Fruit fly (Drosophila melanogaster): ENCODE measurements around the gene Whamy.
A peak's percentile ranks its signal among the peaks of the same experiment; 100 is the strongest.

The Whamy gene

DNA sequence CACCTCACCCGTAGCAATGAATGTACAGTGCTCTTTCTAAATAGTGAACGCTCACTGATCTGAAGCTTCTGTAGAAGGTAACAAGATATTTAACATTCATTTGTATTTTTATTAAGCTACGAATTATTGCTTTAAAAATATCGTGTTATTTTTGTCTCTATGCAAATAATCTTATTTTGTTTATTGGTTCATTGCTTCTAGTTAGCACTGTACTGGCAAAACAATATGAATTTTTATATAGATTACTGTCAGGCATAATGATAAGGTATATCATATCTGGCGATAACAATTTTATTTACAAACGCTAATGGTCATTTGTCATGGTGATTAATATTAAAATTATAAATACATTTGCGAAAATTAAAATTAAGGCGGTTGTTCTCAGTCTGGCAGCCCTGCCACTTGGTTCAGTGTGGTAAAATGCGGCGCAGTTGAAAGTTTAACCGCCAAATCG lies 2.7 kb downstream of the Whamy start, which contains the start of gene CG9471 (continued):
- TF ChIP-seq ewg (GFP tag; optimal IDR thresholded peaks at IDR 0.05) (peak; percentile 69), CG4328 (GFP tag; optimal IDR thresholded peaks at IDR 0.05) (peak; percentile 83), CG13296 (GFP tag; optimal IDR thresholded peaks at IDR 0.05) (peak; percentile 91), CG8388 (GFP tag; optimal IDR thresholded peaks at IDR 0.05) (peak; percentile 97), E2f2 (GFP tag; IDR thresholded peaks at IDR 0.05) (peak; percentile 92), CG6813 (GFP tag; optimal IDR thresholded peaks at IDR 0.05) (peak; percentile 74), CG2202 (tag; optimal IDR thresholded peaks at IDR 0.05) (peak; percentile 76), CG18619 (GFP tag; optimal IDR thresholded peaks at IDR 0.05) (peak; percentile 84), Xrp1 (GFP tag; IDR thresholded peaks at IDR 0.05) (peak; percentile 95), kni (GFP tag; optimal IDR thresholded peaks at IDR 0.05) (peak; percentile 30), CrebB (tag; optimal IDR thresholded peaks at IDR 0.05) (peak; percentile 88), CG8478 (optimal IDR thresholded peaks at IDR 0.05) (no peak), MTF-1 (GFP tag; optimal IDR thresholded peaks at IDR 0.05; ENCODE audit: borderline replicate concordance) (peak; percentile 64), H2.0 (GFP tag; IDR thresholded peaks at IDR 0.05) (peak; percentile 93), Myb (GFP tag; optimal IDR thresholded peaks at IDR 0.05) (peak; percentile 74), jigr1 (GFP tag; IDR thresholded peaks at IDR 0.05) (peak; percentile 80; the same call in 2 of the 3 replicates), h (optimal IDR thresholded peaks at IDR 0.05) (no peak), ranshi (GFP tag; IDR thresholded peaks at IDR 0.05) (peak; percentile 94), CG11695 (GFP tag; IDR thresholded peaks at IDR 0.05) (peak; percentile 92), ab (GFP tag; optimal IDR thresholded peaks at IDR 0.05) (peak; percentile 43), CG7372 (GFP tag; IDR thresholded peaks at IDR 0.05) (peak; percentile 92), CG14965 (GFP tag; optimal IDR thresholded peaks at IDR 0.05; ENCODE audit: borderline replicate concordance) (no peak), gfzf (GFP tag; optimal IDR thresholded peaks at IDR 0.05) (no peak), kah (GFP tag; optimal IDR thresholded peaks at IDR 0.05) (peak; percentile 76), CG14050 (GFP tag; IDR thresholded peaks at IDR 0.05) (peak; percentile 90), Ptx1 (GFP tag; IDR thresholded peaks at IDR 0.05) (peak; percentile 96), schlank (tag; optimal IDR thresholded peaks at IDR 0.05) (peak; percentile 84), oc (tag; optimal IDR thresholded peaks at IDR 0.05) (peak; percentile 83), CTCF (GFP tag; optimal IDR thresholded peaks at IDR 0.05) (peak; percentile 26), dati (GFP tag; IDR thresholded peaks at IDR 0.05) (peak; percentile 81), Stat92E (GFP tag; optimal IDR thresholded peaks at IDR 0.05) (peak in 1 of 3 experiments; percentile 71), CG3838 (GFP tag; optimal IDR thresholded peaks at IDR 0.05) (peak; percentile 56), CG13424 (tag; optimal IDR thresholded peaks at IDR 0.05) (peak; percentile 90), bigmax (GFP tag; optimal IDR thresholded peaks at IDR 0.05) (peak; percentile 1), phol (tag; optimal IDR thresholded peaks at IDR 0.05) (peak; percentile 89), Gsc (GFP tag; IDR thresholded peaks at IDR 0.05) (peak; percentile 70), BEAF-32 (GFP tag; optimal IDR thresholded peaks at IDR 0.05) (peak; percentile 37), pros (GFP tag; optimal IDR thresholded peaks at IDR 0.05) (no peak), H15 (GFP tag; IDR thresholded peaks at IDR 0.05) (peak; percentile 94), ara (GFP tag; IDR thresholded peaks at IDR 0.05) (peak; percentile 91), fd64A (GFP tag; optimal IDR thresholded peaks at IDR 0.05) (peak; percentile 41), Dbx (GFP tag; IDR thresholded peaks at IDR 0.05) (peak; percentile 91), tna (GFP tag; IDR thresholded peaks at IDR 0.05; ENCODE audit: partially characterized antibody) (no peak), al (GFP tag; IDR thresholded peaks at IDR 0.05) (peak; percentile 87), CG16815 (GFP tag; optimal IDR thresholded peaks at IDR 0.05) (peak; percentile 87), CG3847 (GFP tag; IDR thresholded peaks at IDR 0.05) (peak; percentile 89), CG10147 (GFP tag; optimal IDR thresholded peaks at IDR 0.05) (peak; percentile 82), dmrt99B (tag; optimal IDR thresholded peaks at IDR 0.05) (peak; percentile 91), CG43689 (GFP tag; IDR thresholded peaks at IDR 0.05) (peak; percentile 86), CG2875 (GFP tag; optimal IDR thresholded peaks at IDR 0.05) (peak; percentile 78), Antp (GFP tag; optimal IDR thresholded peaks at IDR 0.05) (peak; percentile 89), aop (GFP tag; IDR thresholded peaks at IDR 0.05) (peak; percentile 80)

Data from whole organism, embryonic.